Worm (Caenorhabditis elegans): ENCODE results near the gene try-12.

The try-12 gene

DNA sequence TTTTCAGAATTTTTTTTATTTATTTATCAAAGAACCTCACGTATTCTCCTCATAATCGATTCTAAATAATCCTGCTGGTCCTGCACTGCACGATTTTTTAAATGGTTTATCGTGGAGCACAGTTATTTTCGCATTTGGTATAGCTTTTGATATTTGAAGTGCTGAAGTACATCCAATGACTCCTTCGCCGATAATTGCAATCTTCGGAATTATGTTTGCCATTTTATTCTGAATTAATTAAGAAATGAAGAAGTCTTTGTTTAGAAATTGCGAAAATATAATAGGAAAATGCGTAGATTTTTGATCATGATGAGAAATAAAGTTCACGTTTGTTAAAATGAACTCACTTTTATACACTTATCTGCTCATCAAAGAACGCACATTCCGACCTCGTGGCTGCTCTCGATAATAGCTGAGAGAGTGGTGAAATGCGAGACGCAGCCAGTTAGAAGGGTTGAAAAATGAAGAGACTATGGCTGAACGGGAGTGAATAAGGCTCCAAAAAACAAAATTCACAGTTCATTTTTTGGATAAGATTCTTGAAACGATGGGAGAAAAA is 14.3 kb upstream of the try-12 start:
- no peak for TF ChIP-seq egl-27 (tag; optimal IDR thresholded peaks at IDR 0.05)
- no peak for TF ChIP-seq ceh-82 (tag; optimal IDR thresholded peaks at IDR 0.05)
- no peak for TF ChIP-seq unc-62 (GFP tag; optimal IDR thresholded peaks at IDR 0.05)
- no peak for TF ChIP-seq unc-39 (tag; optimal IDR thresholded peaks at IDR 0.05)
- peak; percentile 91 for TF ChIP-seq pqm-1 (tag; optimal IDR thresholded peaks at IDR 0.05)
- no peak for TF ChIP-seq lsy-12 (tag; optimal IDR thresholded peaks at IDR 0.05)
- peak; percentile 40 for TF ChIP-seq fkh-10 (GFP tag; optimal IDR thresholded peaks at IDR 0.05)
- peak; percentile 21 for TF ChIP-seq snpc-4 (tag; optimal IDR thresholded peaks at IDR 0.05)
- TF ChIP-seq elt-2 (tag; optimal IDR thresholded peaks at IDR 0.05): peak; percentile 74
- TF ChIP-seq nhr-76 (tag; optimal IDR thresholded peaks at IDR 0.05): no peak
- peak; percentile 4 for TF ChIP-seq elt-1 (tag; optimal IDR thresholded peaks at IDR 0.05)
- TF ChIP-seq hmg-11 (tag; optimal IDR thresholded peaks at IDR 0.05): peak; percentile 27
- TF ChIP-seq nhr-237 (tag; optimal IDR thresholded peaks at IDR 0.05): no peak
- no peak for TF ChIP-seq ceh-9 (tag; optimal IDR thresholded peaks at IDR 0.05)
- TF ChIP-seq tbx-2 (tag; optimal IDR thresholded peaks at IDR 0.05): no peak
- no peak for TF ChIP-seq nhr-43 (tag; optimal IDR thresholded peaks at IDR 0.05; ENCODE audit: poor library complexity, severe bottlenecking)
- peak; percentile 62 for TF ChIP-seq skn-1 (tag; optimal IDR thresholded peaks at IDR 0.05)
- no peak for TF ChIP-seq nhr-12 (tag; optimal IDR thresholded peaks at IDR 0.05)
- no peak for TF ChIP-seq jun-1 (tag; optimal IDR thresholded peaks at IDR 0.05)
- peak; percentile 50 for TF ChIP-seq nfya-1 (tag; optimal IDR thresholded peaks at IDR 0.05; ENCODE audit: insufficient read depth)
- peak; percentile 51 for TF ChIP-seq lin-39 (tag; optimal IDR thresholded peaks at IDR 0.05)
- TF ChIP-seq mml-1 (tag; optimal IDR thresholded peaks at IDR 0.05): no peak
- no peak for TF ChIP-seq zag-1 (tag; optimal IDR thresholded peaks at IDR 0.05)
- TF ChIP-seq mdl-1 (tag; optimal IDR thresholded peaks at IDR 0.05): peak; percentile 76
- no peak for TF ChIP-seq ZK546.5 (tag; optimal IDR thresholded peaks at IDR 0.05)
- TF ChIP-seq lin-15B (tag; optimal IDR thresholded peaks at IDR 0.05): peak; percentile 9
- TF ChIP-seq nhr-77 (tag; optimal IDR thresholded peaks at IDR 0.05): no peak
- TF ChIP-seq elt-3 (tag; optimal IDR thresholded peaks at IDR 0.05): no peak
- no peak for TF ChIP-seq aly-2 (tag; optimal IDR thresholded peaks at IDR 0.05)
- no peak for TF ChIP-seq R02D3.7 (tag; optimal IDR thresholded peaks at IDR 0.05)
- TF ChIP-seq daf-12 (tag; optimal IDR thresholded peaks at IDR 0.05): no peak
- TF ChIP-seq egl-5 (tag; optimal IDR thresholded peaks at IDR 0.05): peak; percentile 69
- no peak for TF ChIP-seq nhr-11 (tag; optimal IDR thresholded peaks at IDR 0.05)
- TF ChIP-seq ama-1 (optimal IDR thresholded peaks at IDR 0.05): peak; percentile 42
- TF ChIP-seq nhr-25 (tag; optimal IDR thresholded peaks at IDR 0.05): no peak
- TF ChIP-seq nhr-67 (tag; optimal IDR thresholded peaks at IDR 0.05): no peak
- TF ChIP-seq pha-4 (tag; optimal IDR thresholded peaks at IDR 0.05): peak; percentile 60
- no peak for TF ChIP-seq ztf-4 (tag; optimal IDR thresholded peaks at IDR 0.05)
- no peak for TF ChIP-seq eor-1 (tag; optimal IDR thresholded peaks at IDR 0.05)
- no peak for TF ChIP-seq fos-1 (tag; optimal IDR thresholded peaks at IDR 0.05)
- TF ChIP-seq nhr-28 (tag; optimal IDR thresholded peaks at IDR 0.05): no peak
- no peak for TF ChIP-seq nhr-23 (tag; optimal IDR thresholded peaks at IDR 0.05)
- TF ChIP-seq sea-2 (GFP tag; optimal IDR thresholded peaks at IDR 0.05): no peak
- TF ChIP-seq ceh-28 (tag; optimal IDR thresholded peaks at IDR 0.05): no peak
- TF ChIP-seq ceh-16 (tag; optimal IDR thresholded peaks at IDR 0.05): no peak
- no peak for TF ChIP-seq ztf-11 (tag; optimal IDR thresholded peaks at IDR 0.05)
- TF ChIP-seq fkh-2 (tag; optimal IDR thresholded peaks at IDR 0.05): no peak

Data from whole organism, L3 larva.